Fruit fly (Drosophila melanogaster) whole organism, embryonic: ENCODE data around the gene Ssl2.

Experiments
- B-H1 ChIP-seq: fragments of 200-800 bp; sonication (Bioruptor generic); IDR thresholded peaks from 3 replicates; pipeline ENCODE4 v1.3.6; 2022; ENCODE audit warnings: missing biosample characterization, missing genetic modification characterization
- CG10431 ChIP-seq: fragments of 200-800 bp; sonication (Bioruptor generic); optimal IDR thresholded peaks from 3 replicates; lab custom pipeline; 2018; ENCODE audit warnings: missing biosample characterization, mild to moderate bottlenecking, missing genetic modification characterization
- CG10543 ChIP-seq: fragments of 200-800 bp; sonication (Bioruptor generic); optimal IDR thresholded peaks from 3 replicates; lab custom pipeline; 2017; ENCODE audit warnings: missing biosample characterization, mild to moderate bottlenecking, missing genetic modification characterization, moderate library complexity
- CG10654 ChIP-seq: fragments of 200-800 bp; sonication (Bioruptor generic); optimal IDR thresholded peaks from 2 replicates; lab custom pipeline; 2016; ENCODE audit warnings: missing biosample characterization, missing genetic modification characterization
- CG12299 ChIP-seq: fragments of 200-800 bp; sonication (Bioruptor generic); optimal IDR thresholded peaks from 2 replicates; lab custom pipeline; 2018; ENCODE audit warnings: missing biosample characterization, mild to moderate bottlenecking, missing genetic modification characterization
- CG12744 ChIP-seq: fragments of 200-800 bp; sonication (Bioruptor generic); optimal IDR thresholded peaks from 2 replicates; lab custom pipeline; 2016; ENCODE audit warnings: missing biosample characterization, missing genetic modification characterization
- CG13624 ChIP-seq: fragments of 200-800 bp; sonication (Bioruptor generic); optimal IDR thresholded peaks from 2 replicates; lab custom pipeline; 2016; ENCODE audit warnings: missing biosample characterization, missing genetic modification characterization
- CG14050 ChIP-seq: fragments of 200-800 bp; sonication (Bioruptor generic); IDR thresholded peaks from 3 replicates; pipeline ENCODE4 v1.3.6; 2022; ENCODE audit warnings: missing biosample characterization, missing genetic modification characterization
- CG15696 ChIP-seq: fragments of 200-800 bp; sonication (Bioruptor generic); optimal IDR thresholded peaks from 2 replicates; lab custom pipeline; 2019; ENCODE audit warnings: missing biosample characterization, mild to moderate bottlenecking, missing genetic modification characterization, moderate library complexity
- CG17802 ChIP-seq: fragments of 200-800 bp; sonication (Bioruptor generic); optimal IDR thresholded peaks from 2 replicates; lab custom pipeline; 2018; ENCODE audit warnings: missing biosample characterization, mild to moderate bottlenecking, missing genetic modification characterization, moderate library complexity
- CG18619 ChIP-seq: fragments of 200-800 bp; sonication (Bioruptor generic); optimal IDR thresholded peaks from 3 replicates; lab custom pipeline; 2017; ENCODE audit warnings: missing biosample characterization, mild to moderate bottlenecking, missing genetic modification characterization
- CG2120 ChIP-seq: fragments of 200-800 bp; sonication (Bioruptor generic); optimal IDR thresholded peaks from 3 replicates; lab custom pipeline; 2016; ENCODE audit warnings: missing biosample characterization, missing genetic modification characterization
- CG2875 ChIP-seq: fragments of 200-800 bp; sonication (Bioruptor generic); optimal IDR thresholded peaks from 2 replicates; lab custom pipeline; 2017; ENCODE audit warnings: missing biosample characterization, mild to moderate bottlenecking, missing genetic modification characterization, missing genetic modification reagents
- CG2889 ChIP-seq: fragments of 200-800 bp; sonication (Bioruptor generic); IDR thresholded peaks from 3 replicates; pipeline ENCODE4 v1.3.6; 2022; ENCODE audit warnings: missing biosample characterization, missing genetic modification characterization
- CG33213 ChIP-seq: fragments of 200-800 bp; sonication (Bioruptor generic); optimal IDR thresholded peaks from 3 replicates; lab custom pipeline; 2016; ENCODE audit warnings: missing biosample characterization, missing genetic modification characterization
- CG34376 ChIP-seq: fragments of 200-800 bp; sonication (Bioruptor generic); optimal IDR thresholded peaks from 2 replicates; lab custom pipeline; 2018; ENCODE audit warnings: missing biosample characterization, mild to moderate bottlenecking, missing genetic modification characterization
- CG43689 ChIP-seq: fragments of 200-800 bp; sonication (Bioruptor generic); IDR thresholded peaks from 2 replicates; pipeline ENCODE4 v1.3.6; 2022; ENCODE audit warnings: missing biosample characterization, missing genetic modification characterization
- CG5180 ChIP-seq: fragments of 200-800 bp; sonication (Bioruptor generic); optimal IDR thresholded peaks from 3 replicates; lab custom pipeline; 2017; ENCODE audit warnings: missing biosample characterization, missing genetic modification characterization, mild to moderate bottlenecking, moderate library complexity, missing genetic modification reagents
- CG7745 ChIP-seq: fragments of 200-800 bp; sonication (Bioruptor generic); optimal IDR thresholded peaks from 2 replicates; lab custom pipeline; 2018; ENCODE audit warnings: missing biosample characterization, mild to moderate bottlenecking, missing genetic modification characterization, moderate library complexity
- CG7928 ChIP-seq: fragments of 200-800 bp; sonication (Bioruptor generic); optimal IDR thresholded peaks from 2 replicates; lab custom pipeline; 2017; ENCODE audit warnings: missing biosample characterization, mild to moderate bottlenecking, missing genetic modification characterization
- CG8281 ChIP-seq: fragments of 200-800 bp; sonication (Bioruptor generic); optimal IDR thresholded peaks from 2 replicates; lab custom pipeline; 2018; ENCODE audit warnings: missing biosample characterization, mild to moderate bottlenecking, missing genetic modification characterization, moderate library complexity
- CG9609 ChIP-seq: fragments of 200-800 bp; sonication (Bioruptor generic); optimal IDR thresholded peaks from 3 replicates; lab custom pipeline; 2016; ENCODE audit warnings: missing biosample characterization, missing genetic modification characterization
- CG9932 ChIP-seq: fragments of 200-800 bp; sonication (Bioruptor generic); IDR thresholded peaks from 2 replicates; pipeline ENCODE4 v1.3.6; 2022; ENCODE audit warnings: missing biosample characterization, missing genetic modification characterization
- CHES-1-like ChIP-seq: fragments of 200-800 bp; sonication (Bioruptor generic); optimal IDR thresholded peaks from 2 replicates; lab custom pipeline; 2016; ENCODE audit warnings: missing biosample characterization, missing genetic modification characterization
- Deaf1 ChIP-seq: fragments of 200-800 bp; optimal IDR thresholded peaks from 3 replicates; lab custom pipeline; 2019; ENCODE audit warnings: missing biosample characterization, mild to moderate bottlenecking, missing genetic modification characterization, moderate library complexity
- GATAe ChIP-seq: fragments of 200-800 bp; sonication (Bioruptor generic); conservative IDR thresholded peaks from 2 replicates; pipeline ENCODE4 v1.3.6; 2022; ENCODE audit warnings: missing biosample characterization, missing genetic modification characterization
- HLH3B ChIP-seq: fragments of 200-800 bp; sonication (Bioruptor generic); IDR thresholded peaks from 2 replicates; pipeline ENCODE4 v1.3.6; 2022; ENCODE audit warnings: missing biosample characterization, missing genetic modification characterization
- Kr ChIP-seq: fragments of 200-800 bp; sonication (Bioruptor generic); optimal IDR thresholded peaks from 2 replicates; lab custom pipeline; 2017; ENCODE audit warnings: missing biosample characterization, mild to moderate bottlenecking, missing genetic modification characterization
- Scr ChIP-seq: fragments of 200-800 bp; sonication (Bioruptor generic); IDR thresholded peaks from 2 replicates; pipeline ENCODE4 v1.3.6; 2022; ENCODE audit warnings: missing biosample characterization, missing genetic modification characterization; ENCODE audit not compliant: partially characterized antibody
- Taf1 ChIP-seq: fragments of 200-800 bp; sonication (Bioruptor generic); IDR thresholded peaks from 2 replicates; pipeline ENCODE4 v1.3.6; 2022; ENCODE audit warnings: missing biosample characterization, missing genetic modification characterization
- aop ChIP-seq: fragments of 200-800 bp; sonication (Bioruptor generic); IDR thresholded peaks from 2 replicates; pipeline ENCODE4 v1.3.6; 2022; ENCODE audit warnings: missing biosample characterization, missing genetic modification characterization
- chinmo ChIP-seq: fragments of 200-800 bp; sonication (Bioruptor generic); IDR thresholded peaks from 4 replicates; pipeline ENCODE4 v1.3.6; 2022; ENCODE audit warnings: missing biosample characterization, missing genetic modification characterization; ENCODE audit not compliant: partially characterized antibody
- crol ChIP-seq: fragments of 200-800 bp; sonication (Bioruptor generic); IDR thresholded peaks from 2 replicates; pipeline ENCODE4 v1.3.6; 2022; ENCODE audit warnings: missing biosample characterization, missing genetic modification characterization
- eyg ChIP-seq: fragments of 200-800 bp; sonication (Bioruptor generic); optimal IDR thresholded peaks from 3 replicates; lab custom pipeline; 2016; ENCODE audit warnings: missing biosample characterization, missing genetic modification characterization
- grn ChIP-seq: fragments of 200-800 bp; sonication (Bioruptor generic); optimal IDR thresholded peaks from 3 replicates; lab custom pipeline; 2017; ENCODE audit warnings: missing biosample characterization, missing genetic modification characterization
- lmd ChIP-seq: fragments of 200-800 bp; sonication (Bioruptor generic); IDR thresholded peaks from 2 replicates; pipeline ENCODE4 v1.3.6; 2022; ENCODE audit warnings: missing biosample characterization, missing genetic modification characterization
- schlank ChIP-seq: fragments of 200-800 bp; sonication (Bioruptor generic); optimal IDR thresholded peaks from 2 replicates; lab custom pipeline; 2018; ENCODE audit warnings: missing biosample characterization, mild to moderate bottlenecking, missing genetic modification characterization
- sd ChIP-seq: fragments of 200-800 bp; sonication (Bioruptor generic); optimal IDR thresholded peaks from 3 replicates; lab custom pipeline; 2018; ENCODE audit warnings: missing biosample characterization, mild to moderate bottlenecking, missing genetic modification characterization, moderate library complexity
- sna ChIP-seq: fragments of 200-800 bp; sonication (Bioruptor generic); IDR thresholded peaks from 2 replicates; pipeline ENCODE4 v1.3.6; 2022; ENCODE audit warnings: missing biosample characterization, missing genetic modification characterization; ENCODE audit not compliant: partially characterized antibody
- so ChIP-seq: fragments of 200-800 bp; sonication (Bioruptor generic); IDR thresholded peaks from 3 replicates; pipeline ENCODE4 v1.3.6; 2022; ENCODE audit warnings: missing biosample characterization, missing genetic modification characterization
- sob ChIP-seq: fragments of 200-800 bp; sonication (Bioruptor generic); IDR thresholded peaks from 2 replicates; pipeline ENCODE4 v1.3.6; 2022; ENCODE audit warnings: missing biosample characterization, missing genetic modification characterization
- sqz ChIP-seq: fragments of 200-800 bp; sonication (Bioruptor generic); optimal IDR thresholded peaks from 3 replicates; lab custom pipeline; 2018; ENCODE audit warnings: missing biosample characterization, mild to moderate bottlenecking, missing genetic modification characterization
- sr ChIP-seq: fragments of 200-800 bp; sonication (Bioruptor generic); IDR thresholded peaks from 3 replicates; pipeline ENCODE4 v1.3.6; 2022; ENCODE audit warnings: missing biosample characterization, missing genetic modification characterization
- sug ChIP-seq: fragments of 200-800 bp; optimal IDR thresholded peaks from 2 replicates; lab custom pipeline; 2019; ENCODE audit warnings: missing biosample characterization, mild to moderate bottlenecking, missing genetic modification characterization, moderate library complexity
- tup ChIP-seq: fragments of 200-800 bp; sonication (Bioruptor generic); optimal IDR thresholded peaks from 2 replicates; lab custom pipeline; 2016; ENCODE audit warnings: missing biosample characterization, mild to moderate bottlenecking, missing genetic modification characterization, moderate library complexity
- tx ChIP-seq: fragments of 200-800 bp; sonication (Bioruptor generic); optimal IDR thresholded peaks from 2 replicates; lab custom pipeline; 2016; ENCODE audit warnings: missing biosample characterization, missing genetic modification characterization
- unc-4 ChIP-seq: fragments of 200-800 bp; sonication (Bioruptor generic); IDR thresholded peaks from 2 replicates; pipeline ENCODE4 v1.3.6; 2022; ENCODE audit warnings: missing biosample characterization, missing genetic modification characterization; ENCODE audit not compliant: partially characterized antibody
- vnd ChIP-seq: fragments of 200-800 bp; sonication (Bioruptor generic); IDR thresholded peaks from 3 replicates; pipeline ENCODE4 v1.3.6; 2022; ENCODE audit warnings: missing biosample characterization, missing genetic modification characterization; ENCODE audit not compliant: partially characterized antibody

The Ssl2 gene

dm6 chr3R:29062717-29063206 lies 30.3 kb upstream of the Ssl2 start, which contains the start of the genes Cul5 and Bicra (continued):
- no peak for TF ChIP-seq CHES-1-like (GFP tag; lab: Kevin White, UChicago)
- no peak for TF ChIP-seq CG12744 (GFP tag; lab: Kevin White, UChicago)
- TF ChIP-seq tx = no peak
- TF ChIP-seq vnd (GFP tag; lab: Robert Waterston, UW) = peak; percentile 86; the same call in 1 of the 3 replicates
- TF ChIP-seq CG10431 (GFP tag; lab: Kevin White, UChicago) = no peak
- TF ChIP-seq tup (GFP tag; lab: Kevin White, UChicago) = no peak
- TF ChIP-seq Taf1 = no peak
- TF ChIP-seq B-H1 = no peak
- TF ChIP-seq Scr (GFP tag; lab: Robert Waterston, UW) = no peak
- TF ChIP-seq so (GFP tag; lab: Robert Waterston, UW) = no peak
- no peak for TF ChIP-seq Kr (GFP tag; lab: Kevin White, UChicago)
- no peak for TF ChIP-seq CG12299 (tag; lab: Kevin White, UChicago)
- TF ChIP-seq CG7745 (tag; lab: Kevin White, UChicago) = no peak
- TF ChIP-seq CG17802 (tag; lab: Kevin White, UChicago) = no peak
- no peak for TF ChIP-seq sob (GFP tag; lab: Robert Waterston, UW)
- no peak for TF ChIP-seq CG10654 (GFP tag; lab: Kevin White, UChicago)
- no peak for TF ChIP-seq sna (GFP tag; lab: Robert Waterston, UW)
- no peak for TF ChIP-seq chinmo (GFP tag; lab: Robert Waterston, UW)
- TF ChIP-seq CG9609 (GFP tag; lab: Kevin White, UChicago) = no peak
- TF ChIP-seq CG2875 (GFP tag; lab: Kevin White, UChicago) = no peak
- no peak for TF ChIP-seq CG43689 (GFP tag; lab: Robert Waterston, UW)
- no peak for TF ChIP-seq CG13624
- no peak for TF ChIP-seq CG2889 (GFP tag; lab: Robert Waterston, UW)
- no peak for TF ChIP-seq CG7928 (GFP tag; lab: Kevin White, UChicago)
- no peak for TF ChIP-seq eyg
- TF ChIP-seq schlank = no peak
- no peak for TF ChIP-seq CG10543 (GFP tag; lab: Kevin White, UChicago)
- no peak for TF ChIP-seq CG14050 (GFP tag; lab: Robert Waterston, UW)
- TF ChIP-seq CG18619 (GFP tag; lab: Kevin White, UChicago) = no peak
- no peak for TF ChIP-seq HLH3B (GFP tag; lab: Robert Waterston, UW)
- TF ChIP-seq CG15696 (tag; lab: Kevin White, UChicago) = no peak
- no peak for TF ChIP-seq CG9932 (GFP tag; lab: Robert Waterston, UW)
- TF ChIP-seq Deaf1 (tag; lab: Kevin White, UChicago) = no peak
- TF ChIP-seq sqz (GFP tag; lab: Kevin White, UChicago) = no peak
- no peak for TF ChIP-seq aop (GFP tag; lab: Robert Waterston, UW)
- TF ChIP-seq lmd (GFP tag; lab: Robert Waterston, UW) = no peak
- TF ChIP-seq unc-4 = no peak; the same call in 1 of the 2 replicates
- no peak for TF ChIP-seq CG2120 (GFP tag; lab: Kevin White, UChicago)
- TF ChIP-seq CG5180 (GFP tag; lab: Kevin White, UChicago) = no peak

- TF ChIP-seq GATAe (GFP tag; lab: Robert Waterston, UW) = peak; percentile 70
- TF ChIP-seq sr (GFP tag; lab: Robert Waterston, UW) = no peak
- TF ChIP-seq grn (GFP tag; lab: Kevin White, UChicago) = peak; percentile 21
- TF ChIP-seq CG34376 (GFP tag; lab: Kevin White, UChicago) = peak; percentile 5
- TF ChIP-seq sug (tag; lab: Kevin White, UChicago) = peak; percentile 5
- 0 out of 2 replicates have a peak, but pooled peaks have one; percentile 14 for TF ChIP-seq crol (GFP tag; lab: Robert Waterston, UW)
- peak; percentile 66 for TF ChIP-seq sd (tag; lab: Kevin White, UChicago)
- TF ChIP-seq CG8281 = no peak
- TF ChIP-seq CG33213 (GFP tag; lab: Kevin White, UChicago) = no peak
- TF ChIP-seq, all 482 proteins: peak for 6
Observed at dm6 chr3R:29059385-29059784, 26.9 kb upstream of the Ssl2 start.
